Fruit fly (Drosophila melanogaster): ENCODE measurements around the gene CG14712.

dm6 chr3R:11617363-11617762 lies 11.2 kb upstream of the CG14712 start:
- peak; percentile 30 for TF ChIP-seq CG8159 (tag; optimal IDR thresholded peaks at IDR 0.05)
- peak; percentile 38; the same call in 1 of the 3 replicates for TF ChIP-seq CG4496 (GFP tag; IDR thresholded peaks at IDR 0.05)
- TF ChIP-seq Pif1A (GFP tag; optimal IDR thresholded peaks at IDR 0.05), result no peak
- TF ChIP-seq gl (tag; optimal IDR thresholded peaks at IDR 0.05), result peak; percentile 23
- TF ChIP-seq CG9948 (tag; optimal IDR thresholded peaks at IDR 0.05), result peak; percentile 52
- TF ChIP-seq CG12605 (GFP tag; IDR thresholded peaks at IDR 0.05), result 0 out of 2 replicates have a peak, but pooled peaks have one; percentile 41
- TF ChIP-seq CG15710 (tag; optimal IDR thresholded peaks at IDR 0.05), result peak; percentile 15
- peak; percentile 45 for TF ChIP-seq CG17806 (tag; optimal IDR thresholded peaks at IDR 0.05)
- 0 out of 3 replicates have a peak, but pooled peaks have one; percentile 40 for TF ChIP-seq fd96Ca (GFP tag; IDR thresholded peaks at IDR 0.05)
- no peak for TF ChIP-seq rn (GFP tag; IDR thresholded peaks at IDR 0.05)
